Worm (Caenorhabditis elegans) whole organism, L4 larva: ENCODE results near the gene gasr-8.

Source experiments
- R02D3.7 ChIP-seq: fragments of 150-350 bp; sonication (generic microtip); optimal IDR thresholded peaks from 3 replicates; lab custom pipeline; 2014; ENCODE audit warnings: missing biosample characterization, missing genetic modification characterization
- T20F7.1 ChIP-seq: fragments of 200-800 bp; sonication (Bioruptor generic); optimal IDR thresholded peaks from 2 replicates; lab custom pipeline; 2018; ENCODE audit warnings: mild to moderate bottlenecking, missing genetic modification characterization, missing compliant biosample characterization
- Y48G9A.11 ChIP-seq: fragments of 200-800 bp; sonication (Bioruptor generic); IDR thresholded peaks from 2 replicates; pipeline ENCODE4 v1.3.6; 2022; ENCODE audit warnings: missing genetic modification reagents, missing genetic modification characterization, missing compliant biosample characterization
- Y5F2A.4 ChIP-seq: fragments of 200-800 bp; sonication (Bioruptor generic); optimal IDR thresholded peaks from 2 replicates; lab custom pipeline; 2018; ENCODE audit warnings: mild to moderate bottlenecking, missing genetic modification characterization, missing compliant biosample characterization
- ZK337.2 ChIP-seq: fragments of 200-800 bp; sonication (Bioruptor generic); IDR thresholded peaks from 2 replicates; pipeline ENCODE4 v1.3.6; 2022; ENCODE audit warnings: missing genetic modification reagents, missing genetic modification characterization, missing compliant biosample characterization
- ZK546.5 ChIP-seq, 2 experiments: sonication (generic microtip); optimal IDR thresholded peaks; 2 replicates each; lab custom pipeline; 2017; ENCODE audit warnings: missing biosample characterization in 2 of 2, missing genetic modification characterization in 2 of 2
- aha-1 ChIP-seq: fragments of 150-350 bp; peaks from one replicate; lab custom pipeline; 2014; ENCODE audit warnings: missing biosample characterization, missing genetic modification characterization
- ama-1 ChIP-seq: fragments of 150-350 bp; optimal IDR thresholded peaks from 2 replicates; lab custom pipeline; 2014; ENCODE audit warnings: inconsistent platforms, mixed read lengths
- ces-1 ChIP-seq: fragments of 150-350 bp; sonication (generic microtip); optimal IDR thresholded peaks from 4 replicates; lab custom pipeline; 2014; ENCODE audit warnings: missing biosample characterization, missing genetic modification reagents, missing genetic modification characterization
- cey-2 ChIP-seq: sonication (generic microtip); optimal IDR thresholded peaks from 3 replicates; lab custom pipeline; 2017; ENCODE audit warnings: missing genetic modification characterization, mild to moderate bottlenecking, missing compliant biosample characterization, antibody characterized with exemption, borderline replicate concordance; ENCODE audit not compliant: insufficient read depth
- daf-12 ChIP-seq: fragments of 150-350 bp; optimal IDR thresholded peaks from 2 replicates; lab custom pipeline; 2014; ENCODE audit warnings: missing biosample characterization, missing genetic modification reagents, missing genetic modification characterization
- daf-19 ChIP-seq: fragments of 200-800 bp; sonication (Bioruptor generic); conservative IDR thresholded peaks from 2 replicates; pipeline ENCODE4 v1.3.6; 2022; ENCODE audit warnings: missing genetic modification characterization, missing compliant biosample characterization
- daf-8 ChIP-seq: fragments of 200-800 bp; sonication (Bioruptor generic); IDR thresholded peaks from 2 replicates; pipeline ENCODE4 v1.3.6; 2022; ENCODE audit warnings: missing genetic modification characterization, missing compliant biosample characterization
- dmd-8 ChIP-seq: fragments of 200-800 bp; sonication (Bioruptor generic); IDR thresholded peaks from 2 replicates; pipeline ENCODE4 v1.3.6; 2022; ENCODE audit warnings: missing genetic modification characterization, missing compliant biosample characterization
- dmd-9 ChIP-seq: fragments of 200-800 bp; sonication (Bioruptor generic); IDR thresholded peaks from 2 replicates; pipeline ENCODE4 v1.3.6; 2022; ENCODE audit warnings: missing genetic modification reagents, missing genetic modification characterization, missing compliant biosample characterization
- dpl-1 ChIP-seq: fragments of 150-350 bp; optimal IDR thresholded peaks from 2 replicates; lab custom pipeline; 2014; ENCODE audit warnings: missing biosample characterization, missing genetic modification reagents, missing genetic modification characterization
- dve-1 ChIP-seq: sonication (generic microtip); optimal IDR thresholded peaks from 2 replicates; lab custom pipeline; 2017; ENCODE audit warnings: antibody characterized with exemption, mild to moderate bottlenecking, missing genetic modification characterization, missing compliant biosample characterization; ENCODE audit not compliant: insufficient read depth
- egl-43 ChIP-seq: fragments of 200-800 bp; sonication (Bioruptor generic); IDR thresholded peaks from 2 replicates; pipeline ENCODE4 v1.3.6; 2022; ENCODE audit warnings: missing genetic modification reagents, missing genetic modification characterization, missing compliant biosample characterization
- fos-1 ChIP-seq: fragments of 150-350 bp; optimal IDR thresholded peaks from 2 replicates; lab custom pipeline; 2014; ENCODE audit warnings: missing biosample characterization, missing genetic modification characterization
- lin-1 ChIP-seq: fragments of 200-800 bp; sonication (Bioruptor generic); IDR thresholded peaks from 2 replicates; pipeline ENCODE4 v1.3.6; 2022; ENCODE audit warnings: missing genetic modification reagents, missing genetic modification characterization, missing compliant biosample characterization
- lin-13 ChIP-seq: fragments of 150-350 bp; optimal IDR thresholded peaks from 2 replicates; lab custom pipeline; 2014; ENCODE audit warnings: missing biosample characterization, missing genetic modification reagents, missing genetic modification characterization
- lin-38 ChIP-seq: fragments of 200-800 bp; sonication (Bioruptor generic); IDR thresholded peaks from 2 replicates; pipeline ENCODE4 v1.3.6; 2022; ENCODE audit warnings: missing genetic modification reagents, missing genetic modification characterization, missing compliant biosample characterization
- madf-5 ChIP-seq, 2 experiments: fragments of 200-800 bp; sonication (Bioruptor generic); IDR thresholded peaks; 2 replicates each; pipeline ENCODE4 v1.3.6; 2022; ENCODE audit warnings: missing compliant biosample characterization in 2 of 2, missing genetic modification characterization in 2 of 2
- madf-9 ChIP-seq: fragments of 200-800 bp; sonication (Bioruptor generic); conservative IDR thresholded peaks from 2 replicates; pipeline ENCODE4 v1.3.6; 2022; ENCODE audit warnings: missing genetic modification reagents, missing genetic modification characterization, missing compliant biosample characterization
- mdt-29 ChIP-seq: fragments of 200-800 bp; sonication (Bioruptor generic); IDR thresholded peaks from 2 replicates; pipeline ENCODE4 v1.3.6; 2022; ENCODE audit warnings: missing genetic modification reagents, missing genetic modification characterization, missing compliant biosample characterization
- mep-1 ChIP-seq: fragments of 150-350 bp; sonication (generic microtip); optimal IDR thresholded peaks from 3 replicates; lab custom pipeline; 2014; ENCODE audit warnings: missing biosample characterization, missing genetic modification characterization
- mes-2 ChIP-seq: sonication (generic microtip); optimal IDR thresholded peaks from 2 replicates; lab custom pipeline; 2016; ENCODE audit warnings: missing genotype, mild to moderate bottlenecking, missing genetic modification characterization, missing compliant biosample characterization; ENCODE audit not compliant: poor library complexity, severe bottlenecking
- nhr-102 ChIP-seq: sonication (generic microtip); optimal IDR thresholded peaks from 2 replicates; lab custom pipeline; 2016; ENCODE audit warnings: mild to moderate bottlenecking, missing genetic modification characterization, moderate library complexity, missing compliant biosample characterization
- nhr-11 ChIP-seq: fragments of 150-350 bp; optimal IDR thresholded peaks from 2 replicates; lab custom pipeline; 2014; ENCODE audit warnings: missing biosample characterization, missing genetic modification characterization
- nhr-41 ChIP-seq: fragments of 200-800 bp; sonication (Bioruptor generic); IDR thresholded peaks from 2 replicates; pipeline ENCODE4 v1.3.6; 2022; ENCODE audit warnings: missing genetic modification reagents, missing genetic modification characterization, missing compliant biosample characterization
- nhr-6 ChIP-seq: fragments of 150-350 bp; optimal IDR thresholded peaks from 2 replicates; lab custom pipeline; 2014; ENCODE audit warnings: missing biosample characterization, missing genetic modification characterization
- saeg-2 ChIP-seq: fragments of 200-800 bp; sonication (Bioruptor generic); IDR thresholded peaks from 2 replicates; pipeline ENCODE4 v1.3.6; 2022; ENCODE audit warnings: missing genetic modification reagents, missing genetic modification characterization, missing compliant biosample characterization
- sdz-12 ChIP-seq: fragments of 200-800 bp; sonication (Bioruptor generic); optimal IDR thresholded peaks from 2 replicates; lab custom pipeline; 2018; ENCODE audit warnings: mild to moderate bottlenecking, missing genetic modification characterization, missing compliant biosample characterization
- snpc-4 ChIP-seq: fragments of 150-350 bp; optimal IDR thresholded peaks from 2 replicates; lab custom pipeline; 2014; ENCODE audit warnings: missing biosample characterization, missing genetic modification characterization
- unc-62 ChIP-seq, 3 experiments: fragments of 150-350 bp in 1 of 3; sonication (generic microtip); optimal IDR thresholded peaks in 2 of 3; peaks in 1 of 3; 1 replicate in 1 of 3; 2 replicates in 2 of 3; lab custom pipeline; 2014 to 2017; ENCODE audit warnings: missing biosample characterization in 3 of 3, missing genetic modification characterization in 3 of 3, missing genetic modification reagents in 3 of 3, missing genotype in 1 of 3
- zip-11 ChIP-seq: fragments of 200-800 bp; sonication (Bioruptor generic); IDR thresholded peaks from 2 replicates; pipeline ENCODE4 v1.3.6; 2022; ENCODE audit warnings: missing genetic modification characterization, missing compliant biosample characterization
- ztf-11 ChIP-seq: fragments of 150-350 bp; optimal IDR thresholded peaks from 2 replicates; lab custom pipeline; 2014; ENCODE audit warnings: missing biosample characterization, missing genetic modification characterization

The gasr-8 gene

ce11 chrV:14734187-14734765 is 45.4 kb downstream of the gasr-8 start, which contains the start of gene unc-61:
Gene unc-61, minus strand, starts transcription at chrV:14734237.
- TF ChIP-seq ama-1 (no peak), R02D3.7 (tag; lab: Kevin White, UChicago) (peak; percentile 52), snpc-4 (no peak), nhr-6 (tag; lab: Kevin White, UChicago) (peak; percentile 87), aha-1 (tag; lab: Kevin White, UChicago) (peak; percentile 89), nhr-102 (tag; lab: Kevin White, UChicago) (no peak), T20F7.1 (GFP tag; lab: Kevin White, UChicago) (no peak), mes-2 (tag; lab: Kevin White, UChicago) (peak; percentile 35), ztf-11 (tag; lab: Kevin White, UChicago) (no peak), daf-12 (tag; lab: Kevin White, UChicago) (no peak), sdz-12 (no peak), dpl-1 (GFP tag; lab: Kevin White, UChicago) (peak; percentile 84), ces-1 (GFP tag; lab: Kevin White, UChicago) (peak; percentile 27), cey-2 (no peak), lin-38 (GFP tag; lab: Robert Waterston, UW) (peak; percentile 85; the same call in 1 of the 2 replicates)

- TF ChIP-seq dmd-8 (GFP tag; lab: Robert Waterston, UW) = no peak
- TF ChIP-seq madf-5 (GFP tag; IDR thresholded peaks at IDR 0.05; lab: Robert Waterston, UW) = no peak
- TF ChIP-seq nhr-102 (tag; lab: Kevin White, UChicago) = no peak
- TF ChIP-seq daf-8 (GFP tag; lab: Robert Waterston, UW) = no peak
- TF ChIP-seq ZK337.2 = no peak
- no peak for TF ChIP-seq daf-19 (GFP tag; lab: Robert Waterston, UW)
- TF ChIP-seq egl-43 (GFP tag; lab: Robert Waterston, UW) = no peak
- TF ChIP-seq T20F7.1 (GFP tag; lab: Kevin White, UChicago) = no peak
- no peak for TF ChIP-seq mes-2 (tag; lab: Kevin White, UChicago)
These were observed 47.9 kb downstream of the gasr-8 start, which contains the start of gene Y50E8A.5 for ce11 chrV:14736851-14737250. Gene Y50E8A.5, minus strand, starts transcription at chrV:14736951.

ce11 chrV:14741233-14741632 is 52.3 kb downstream of the gasr-8 start, which contains the start of gene Y50E8A.6:
Gene Y50E8A.6, minus strand, starts transcription at chrV:14741333.
- TF ChIP-seq madf-9 (GFP tag; lab: Robert Waterston, UW) = no peak
- no peak for TF ChIP-seq Y5F2A.4
- no peak for TF ChIP-seq mep-1
- TF ChIP-seq Y48G9A.11 = no peak
- TF ChIP-seq nhr-11 = no peak
- TF ChIP-seq fos-1 = no peak
- TF ChIP-seq zip-11 = no peak
- TF ChIP-seq lin-1 (GFP tag; lab: Robert Waterston, UW) = no peak
- TF ChIP-seq mdt-29 (GFP tag; lab: Robert Waterston, UW) = no peak
- TF ChIP-seq saeg-2 = no peak
- no peak for TF ChIP-seq dmd-9 (GFP tag; lab: Robert Waterston, UW)
- no peak for TF ChIP-seq nhr-41
- TF ChIP-seq ZK546.5 (tag; optimal IDR thresholded peaks at IDR 0.05; lab: Kevin White, UChicago) = no peak
- TF ChIP-seq dve-1 (tag; lab: Kevin White, UChicago) = no peak
- no peak for TF ChIP-seq lin-38 (GFP tag; lab: Robert Waterston, UW)
- no peak for TF ChIP-seq lin-13 (GFP tag; lab: Kevin White, UChicago)
- TF ChIP-seq nhr-6 (tag; lab: Kevin White, UChicago) = no peak
- no peak for TF ChIP-seq unc-62 (GFP tag; optimal IDR thresholded peaks at IDR 0.05 in 1 of 2; lab: Kevin White, UChicago)
- TF ChIP-seq unc-62 (tag; optimal IDR thresholded peaks at IDR 0.05; lab: Kevin White, UChicago) = no peak
